5 worm cellular contexts compared by ENCODE assay signal in genomic region chrIII:11262089-11262488, ce11.
A peak's percentile ranks its signal among the peaks of the same experiment; 100 is the strongest.
TF ChIP-seq lines count a peak whose summit lies in the region.

No protein-coding gene starts in this region.

TF ChIP-seq in whole organism, L1 larva, 84 proteins besides CTCF, POLR2A, EP300 and RAD21 (continues in another document):
- peak in 2 of 6 experiments; percentile 30 to 41 for TF ChIP-seq elt-3 (tag; optimal IDR thresholded peaks at IDR 0.05; lab: Kevin White, UChicago)
- peak in 1 of 2 experiments; percentile 38 for TF ChIP-seq lsy-2 (tag; optimal IDR thresholded peaks at IDR 0.05; lab: Kevin White, UChicago)
- TF ChIP-seq Y116A8C.19 (tag; optimal IDR thresholded peaks at IDR 0.05; lab: Kevin White, UChicago; ENCODE audit: borderline replicate concordance), result no peak
- no peak for TF ChIP-seq fkh-8 (tag; optimal IDR thresholded peaks at IDR 0.05; lab: Kevin White, UChicago)
- TF ChIP-seq fkh-10 (GFP tag; optimal IDR thresholded peaks at IDR 0.05; lab: Kevin White, UChicago), result no peak
- TF ChIP-seq nhr-71 (tag; optimal IDR thresholded peaks at IDR 0.05; lab: Kevin White, UChicago), result peak; percentile 14
- peak; percentile 69 for TF ChIP-seq blmp-1 (tag; optimal IDR thresholded peaks at IDR 0.05; lab: Kevin White, UChicago)
- peak; percentile 45 for TF ChIP-seq mep-1 (tag; optimal IDR thresholded peaks at IDR 0.05; lab: Kevin White, UChicago)
- TF ChIP-seq mef-2 (tag; optimal IDR thresholded peaks at IDR 0.05; lab: Kevin White, UChicago), result no peak
- no peak for TF ChIP-seq hlh-17 (GFP tag; optimal IDR thresholded peaks at IDR 0.05; lab: Kevin White, UChicago; ENCODE audit: borderline replicate concordance)
- no peak for TF ChIP-seq ceh-8 (GFP tag; optimal IDR thresholded peaks at IDR 0.05; lab: Kevin White, UChicago)
- TF ChIP-seq lir-3 (tag; optimal IDR thresholded peaks at IDR 0.05; lab: Kevin White, UChicago; ENCODE audit: poor library complexity), result no peak
- TF ChIP-seq efl-3 (GFP tag; optimal IDR thresholded peaks at IDR 0.05; lab: Kevin White, UChicago), result no peak
- TF ChIP-seq fos-1 (tag; optimal IDR thresholded peaks at IDR 0.05; lab: Kevin White, UChicago), result no peak
- TF ChIP-seq nhr-20 (tag; optimal IDR thresholded peaks at IDR 0.05; lab: Kevin White, UChicago), result peak; percentile 85
- peak; percentile 61 for TF ChIP-seq snu-23 (GFP tag; optimal IDR thresholded peaks at IDR 0.05; lab: Kevin White, UChicago)
- TF ChIP-seq aha-1 (tag; optimal IDR thresholded peaks at IDR 0.05; lab: Kevin White, UChicago), result no peak
- no peak for TF ChIP-seq C16A3.4 (tag; optimal IDR thresholded peaks at IDR 0.05; lab: Kevin White, UChicago)

TF ChIP-seq in whole organism, L2 larva, 48 proteins besides CTCF, POLR2A, EP300 and RAD21:
- TF ChIP-seq crh-2 (tag; optimal IDR thresholded peaks at IDR 0.05; lab: Kevin White, UChicago), result no peak
- TF ChIP-seq blmp-1 (tag; optimal IDR thresholded peaks at IDR 0.05; lab: Kevin White, UChicago; ENCODE audit: insufficient read depth), result peak; percentile 88
- peak; percentile 31 for TF ChIP-seq sem-4 (tag; optimal IDR thresholded peaks at IDR 0.05; lab: Kevin White, UChicago)
- peak; percentile 3 for TF ChIP-seq sma-3 (GFP tag; optimal IDR thresholded peaks at IDR 0.05; lab: Kevin White, UChicago)
- peak; percentile 88 for TF ChIP-seq nhr-25 (tag; optimal IDR thresholded peaks at IDR 0.05; lab: Kevin White, UChicago)
- TF ChIP-seq C34F6.9 (tag; optimal IDR thresholded peaks at IDR 0.05; lab: Kevin White, UChicago), result peak; percentile 12
- no peak for TF ChIP-seq egl-27 (tag; optimal IDR thresholded peaks at IDR 0.05; lab: Kevin White, UChicago)

TF ChIP-seq in whole organism, L3 larva, 47 proteins besides CTCF, POLR2A, EP300 and RAD21:
- TF ChIP-seq elt-1 (tag; optimal IDR thresholded peaks at IDR 0.05; lab: Kevin White, UChicago), result peak; percentile 0
- no peak for TF ChIP-seq fos-1 (tag; optimal IDR thresholded peaks at IDR 0.05; lab: Kevin White, UChicago)
- TF ChIP-seq nhr-25 (tag; optimal IDR thresholded peaks at IDR 0.05; lab: Kevin White, UChicago), result peak; percentile 16
- TF ChIP-seq ceh-82 (tag; optimal IDR thresholded peaks at IDR 0.05; lab: Kevin White, UChicago), result no peak
- TF ChIP-seq lin-39 (tag; optimal IDR thresholded peaks at IDR 0.05; lab: Kevin White, UChicago), result no peak
- no peak for TF ChIP-seq pha-4 (tag; optimal IDR thresholded peaks at IDR 0.05; lab: Kevin White, UChicago)
- TF ChIP-seq lin-15B (tag; optimal IDR thresholded peaks at IDR 0.05; lab: Kevin White, UChicago), result no peak

TF ChIP-seq in whole organism, L4 larva, 104 proteins besides CTCF, POLR2A, EP300 and RAD21:
- TF ChIP-seq ceh-82 (tag; optimal IDR thresholded peaks at IDR 0.05; lab: Kevin White, UChicago) (no peak), mep-1 (tag; optimal IDR thresholded peaks at IDR 0.05; lab: Kevin White, UChicago) (peak; percentile 7), skn-1 (tag; optimal IDR thresholded peaks at IDR 0.05; lab: Kevin White, UChicago) (no peak), unc-62 (GFP tag; optimal IDR thresholded peaks at IDR 0.05 in 1 of 2; lab: Kevin White, UChicago) (peak in 1 of 2 experiments; percentile 46), unc-62 (tag; optimal IDR thresholded peaks at IDR 0.05; lab: Kevin White, UChicago) (no peak), gei-8 (GFP tag; optimal IDR thresholded peaks at IDR 0.05; lab: Kevin White, UChicago) (no peak), daf-16 (GFP tag; optimal IDR thresholded peaks at IDR 0.05; lab: Kevin White, UChicago) (no peak), daf-16 (tag; optimal IDR thresholded peaks at IDR 0.05; lab: Kevin White, UChicago) (no peak), T20F7.1 (GFP tag; optimal IDR thresholded peaks at IDR 0.05; lab: Kevin White, UChicago) (peak; percentile 25), hlh-11 (tag; optimal IDR thresholded peaks at IDR 0.05; lab: Kevin White, UChicago) (peak; percentile 23), nhr-48 (tag; optimal IDR thresholded peaks at IDR 0.05; lab: Kevin White, UChicago) (peak; percentile 21), dve-1 (tag; optimal IDR thresholded peaks at IDR 0.05; lab: Kevin White, UChicago; ENCODE audit: insufficient read depth) (peak; percentile 19), nhr-102 (tag; optimal IDR thresholded peaks at IDR 0.05; lab: Kevin White, UChicago) (no peak), hlh-30 (tag; optimal IDR thresholded peaks at IDR 0.05; lab: Kevin White, UChicago; ENCODE audit: insufficient read depth) (peak; percentile 22), nhr-41 (GFP tag; IDR thresholded peaks at IDR 0.05; lab: Robert Waterston, UW) (no peak)

TF ChIP-seq in whole organism, young adult, 124 proteins besides CTCF, POLR2A, EP300 and RAD21:
- TF ChIP-seq hlh-26 (GFP tag; conservative IDR thresholded peaks at IDR 0.05; lab: Robert Waterston, UW), result no peak
- TF ChIP-seq lin-40 (tag; optimal IDR thresholded peaks at IDR 0.05; lab: Kevin White, UChicago), result peak; percentile 53
- no peak for TF ChIP-seq F55B11.4 (tag; optimal IDR thresholded peaks at IDR 0.05; lab: Kevin White, UChicago; ENCODE audit: borderline replicate concordance, insufficient read depth)
- no peak for TF ChIP-seq let-526 (GFP tag; IDR thresholded peaks at IDR 0.05; lab: Robert Waterston, UW)
TF ChIP-seq in whole organism, young adult: peak in this region for 1.
